Worm (Caenorhabditis elegans): ENCODE results near the gene C33F10.12.

ce11 chrII:4818780-4819179, 18.8 kb downstream of the C33F10.12 start:
- TF ChIP-seq nhr-10 (tag; optimal IDR thresholded peaks at IDR 0.05) (no peak), zag-1 (tag; optimal IDR thresholded peaks at IDR 0.05) (no peak), hif-1 (tag; optimal IDR thresholded peaks at IDR 0.05) (no peak), nhr-237 (tag; optimal IDR thresholded peaks at IDR 0.05) (no peak), F37D6.2 (tag; optimal IDR thresholded peaks at IDR 0.05) (no peak), spr-3 (GFP tag; optimal IDR thresholded peaks at IDR 0.05) (no peak)
